Worm (Caenorhabditis elegans) whole organism, L2 larva: ENCODE data around the gene cyk-3.

Experiments
- C34F6.9 ChIP-seq: fragments of 150-350 bp; optimal IDR thresholded peaks from 2 replicates; lab custom pipeline; 2014; ENCODE audit warnings: missing biosample characterization, missing genetic modification characterization
- F13H6.1 ChIP-seq: sonication (generic microtip); optimal IDR thresholded peaks from 2 replicates; lab custom pipeline; 2016; ENCODE audit warnings: missing genetic modification characterization, missing compliant biosample characterization
- R02D3.7 ChIP-seq: fragments of 150-350 bp; optimal IDR thresholded peaks from 2 replicates; lab custom pipeline; 2014; ENCODE audit warnings: missing biosample characterization, missing genetic modification characterization
- Y55F3AM.14 ChIP-seq: fragments of 200-800 bp; sonication (Bioruptor generic); optimal IDR thresholded peaks from 2 replicates; lab custom pipeline; 2018; ENCODE audit warnings: mild to moderate bottlenecking, missing genetic modification characterization, missing compliant biosample characterization
- ZK546.5 ChIP-seq: sonication (generic microtip); optimal IDR thresholded peaks from 2 replicates; lab custom pipeline; 2017; ENCODE audit warnings: missing biosample characterization, missing genetic modification characterization
- alr-1 ChIP-seq: fragments of 150-350 bp; optimal IDR thresholded peaks from 2 replicates; lab custom pipeline; 2014; ENCODE audit warnings: missing biosample characterization, missing genetic modification characterization
- aly-2 ChIP-seq: fragments of 150-350 bp; optimal IDR thresholded peaks from 2 replicates; lab custom pipeline; 2014; ENCODE audit warnings: missing biosample characterization, missing genetic modification characterization
- ama-1 ChIP-seq: fragments of 150-350 bp; optimal IDR thresholded peaks from 2 replicates; lab custom pipeline; 2018; ENCODE audit warnings: inconsistent platforms
- ceh-16 ChIP-seq: fragments of 150-350 bp; optimal IDR thresholded peaks from 2 replicates; lab custom pipeline; 2014; ENCODE audit warnings: missing biosample characterization, missing genetic modification characterization
- ceh-82 ChIP-seq: fragments of 150-350 bp; optimal IDR thresholded peaks from 2 replicates; lab custom pipeline; 2014; ENCODE audit warnings: missing biosample characterization, missing genetic modification characterization
- crh-2 ChIP-seq: sonication (generic microtip); optimal IDR thresholded peaks from 2 replicates; lab custom pipeline; 2017; ENCODE audit warnings: missing biosample characterization, missing genetic modification characterization
- dmd-4 ChIP-seq: sonication (generic microtip); optimal IDR thresholded peaks from 2 replicates; lab custom pipeline; 2017; ENCODE audit warnings: missing biosample characterization, missing genetic modification characterization
- egl-27 ChIP-seq: sonication (generic microtip); optimal IDR thresholded peaks from 3 replicates; lab custom pipeline; 2017; ENCODE audit warnings: missing biosample characterization, missing genetic modification reagents, missing genetic modification characterization
- elt-1 ChIP-seq: fragments of 150-350 bp; optimal IDR thresholded peaks from 2 replicates; lab custom pipeline; 2014; ENCODE audit warnings: missing biosample characterization, missing genetic modification characterization
- fos-1 ChIP-seq: fragments of 150-350 bp; optimal IDR thresholded peaks from 2 replicates; lab custom pipeline; 2014; ENCODE audit warnings: missing biosample characterization, missing genetic modification characterization
- gmeb-1 ChIP-seq: fragments of 150-350 bp; optimal IDR thresholded peaks from 2 replicates; lab custom pipeline; 2014; ENCODE audit warnings: missing biosample characterization, missing genetic modification characterization
- lin-11 ChIP-seq: fragments of 150-350 bp; sonication (generic microtip); optimal IDR thresholded peaks from 2 replicates; lab custom pipeline; 2014; ENCODE audit warnings: missing biosample characterization, missing genetic modification characterization, inconsistent platforms, mixed read lengths
- lin-13 ChIP-seq: fragments of 150-350 bp; optimal IDR thresholded peaks from 2 replicates; lab custom pipeline; 2014; ENCODE audit warnings: missing biosample characterization, missing genetic modification reagents, missing genetic modification characterization
- lsy-2 ChIP-seq, 2 experiments: fragments of 150-350 bp in 1 of 2; sonication (generic microtip) in 1 of 2; optimal IDR thresholded peaks; 2 replicates each; lab custom pipeline; 2014 to 2017; ENCODE audit warnings: missing biosample characterization in 2 of 2, missing genetic modification characterization in 2 of 2
- mab-5 ChIP-seq: fragments of 150-350 bp; optimal IDR thresholded peaks from 2 replicates; lab custom pipeline; 2014; ENCODE audit warnings: missing biosample characterization, missing genetic modification characterization
- mbf-1 ChIP-seq: sonication (generic microtip); optimal IDR thresholded peaks from 2 replicates; lab custom pipeline; 2017; ENCODE audit warnings: missing biosample characterization, missing genetic modification characterization
- mdl-1 ChIP-seq, 2 experiments: fragments of 150-350 bp in 1 of 2; sonication (generic microtip) in 1 of 2; optimal IDR thresholded peaks; 2 replicates each; lab custom pipeline; 2017; ENCODE audit warnings: missing biosample characterization in 2 of 2, missing genetic modification characterization in 2 of 2
- nhr-10 ChIP-seq: sonication (generic microtip); optimal IDR thresholded peaks from 2 replicates; lab custom pipeline; 2017; ENCODE audit warnings: missing biosample characterization, missing genetic modification characterization
- nhr-11 ChIP-seq: fragments of 150-350 bp; optimal IDR thresholded peaks from 2 replicates; lab custom pipeline; 2014; ENCODE audit warnings: missing biosample characterization, missing genetic modification characterization
- nhr-12 ChIP-seq: fragments of 150-350 bp; optimal IDR thresholded peaks from 2 replicates; lab custom pipeline; 2014; ENCODE audit warnings: missing biosample characterization, missing genetic modification characterization
- nhr-129 ChIP-seq: fragments of 150-350 bp; optimal IDR thresholded peaks from 2 replicates; lab custom pipeline; 2014; ENCODE audit warnings: missing biosample characterization, missing genetic modification characterization
- nhr-237 ChIP-seq: fragments of 150-350 bp; optimal IDR thresholded peaks from 2 replicates; lab custom pipeline; 2014; ENCODE audit warnings: missing biosample characterization, missing genetic modification characterization
- nhr-25 ChIP-seq: fragments of 150-350 bp; sonication (generic microtip); optimal IDR thresholded peaks from 3 replicates; lab custom pipeline; 2014; ENCODE audit warnings: missing biosample characterization, missing genetic modification characterization
- nhr-6 ChIP-seq: fragments of 150-350 bp; optimal IDR thresholded peaks from 2 replicates; lab custom pipeline; 2014; ENCODE audit warnings: missing biosample characterization, missing genetic modification characterization
- nhr-77 ChIP-seq: fragments of 150-350 bp; optimal IDR thresholded peaks from 2 replicates; lab custom pipeline; 2014; ENCODE audit warnings: missing biosample characterization, missing genetic modification characterization
- sem-4 ChIP-seq: fragments of 150-350 bp; optimal IDR thresholded peaks from 2 replicates; lab custom pipeline; 2014; ENCODE audit warnings: missing biosample characterization, missing genetic modification reagents, missing genetic modification characterization
- skn-1 ChIP-seq: sonication (generic microtip); optimal IDR thresholded peaks from 2 replicates; lab custom pipeline; 2017; ENCODE audit warnings: missing biosample characterization, missing genetic modification characterization
- sma-3 ChIP-seq: sonication (generic microtip); optimal IDR thresholded peaks from 2 replicates; lab custom pipeline; 2016; ENCODE audit warnings: missing genetic modification reagents, missing genetic modification characterization, missing compliant biosample characterization
- sma-9 ChIP-seq, 2 experiments: fragments of 150-350 bp in 1 of 2; sonication (generic microtip) in 1 of 2; optimal IDR thresholded peaks; 2 replicates each; lab custom pipeline; 2014 to 2016; ENCODE audit warnings: missing genetic modification characterization in 2 of 2, mild to moderate bottlenecking in 1 of 2, missing biosample characterization in 1 of 2, missing compliant biosample characterization in 1 of 2, missing genetic modification reagents in 1 of 2, moderate library complexity in 1 of 2
- snpc-4 ChIP-seq: fragments of 150-350 bp; optimal IDR thresholded peaks from 2 replicates; lab custom pipeline; 2014; ENCODE audit warnings: missing biosample characterization, missing genetic modification characterization
- unc-39 ChIP-seq: fragments of 150-350 bp; optimal IDR thresholded peaks from 2 replicates; lab custom pipeline; 2014; ENCODE audit warnings: missing biosample characterization, missing genetic modification characterization
- unc-55 ChIP-seq: fragments of 150-350 bp; sonication (generic microtip); optimal IDR thresholded peaks from 3 replicates; lab custom pipeline; 2014; ENCODE audit warnings: missing biosample characterization, missing genetic modification reagents, missing genetic modification characterization
- unc-62 ChIP-seq: fragments of 150-350 bp; optimal IDR thresholded peaks from 2 replicates; lab custom pipeline; 2014; ENCODE audit warnings: missing biosample characterization, missing genetic modification reagents, missing genetic modification characterization
- ztf-1 ChIP-seq: fragments of 200-800 bp; sonication (Bioruptor generic); conservative IDR thresholded peaks from 2 replicates; pipeline ENCODE4 v1.3.6; 2022; ENCODE audit warnings: missing genetic modification characterization, missing compliant biosample characterization
- ztf-11 ChIP-seq: sonication (generic microtip); optimal IDR thresholded peaks from 2 replicates; lab custom pipeline; 2017; ENCODE audit warnings: missing biosample characterization, missing genetic modification characterization
- ztf-4 ChIP-seq: fragments of 150-350 bp; optimal IDR thresholded peaks from 2 replicates; lab custom pipeline; 2014; ENCODE audit warnings: missing biosample characterization, missing genetic modification characterization

The cyk-3 gene

ce11 chrIII:5985340-5985739 lies 34.6 kb upstream of the cyk-3 start, which contains the start of gene T04C9.3:
Gene T04C9.3, plus strand, starts transcription at chrIII:5985640.
- TF ChIP-seq alr-1 (tag; lab: Kevin White, UChicago), result no peak
- no peak for TF ChIP-seq nhr-12 (tag; lab: Kevin White, UChicago)
- TF ChIP-seq nhr-10 (tag; lab: Kevin White, UChicago), result no peak
- no peak for TF ChIP-seq fos-1 (tag; lab: Kevin White, UChicago)
- TF ChIP-seq nhr-11 (tag; lab: Kevin White, UChicago), result no peak

- TF ChIP-seq Y55F3AM.14 (GFP tag; lab: Kevin White, UChicago), result no peak
- no peak for TF ChIP-seq nhr-12 (tag; lab: Kevin White, UChicago)
- no peak for TF ChIP-seq nhr-11 (tag; lab: Kevin White, UChicago)
- no peak for TF ChIP-seq R02D3.7 (tag; lab: Kevin White, UChicago)
- TF ChIP-seq C34F6.9 (tag; lab: Kevin White, UChicago), result peak; percentile 35
- TF ChIP-seq ztf-1 (GFP tag; lab: Robert Waterston, UW), result no peak
- no peak for TF ChIP-seq sma-9 (GFP tag; optimal IDR thresholded peaks at IDR 0.05; lab: Kevin White, UChicago)
- no peak for TF ChIP-seq sma-9 (tag; optimal IDR thresholded peaks at IDR 0.05; lab: Kevin White, UChicago)
- TF ChIP-seq unc-55 (GFP tag; lab: Kevin White, UChicago), result peak; percentile 56
- TF ChIP-seq nhr-10 (tag; lab: Kevin White, UChicago), result no peak
- TF ChIP-seq sma-3, result no peak
- no peak for TF ChIP-seq nhr-25
- TF ChIP-seq snpc-4 (tag; lab: Kevin White, UChicago), result no peak
- TF ChIP-seq lsy-2 (tag; optimal IDR thresholded peaks at IDR 0.05; lab: Kevin White, UChicago), result peak in 1 of 2 experiments; percentile 36
- no peak for TF ChIP-seq lin-13
- TF ChIP-seq F13H6.1 (tag; lab: Kevin White, UChicago), result peak; percentile 8
- no peak for TF ChIP-seq nhr-6 (tag; lab: Kevin White, UChicago)
- TF ChIP-seq dmd-4 (tag; lab: Kevin White, UChicago), result no peak
- TF ChIP-seq nhr-129 (tag; lab: Kevin White, UChicago), result peak; percentile 24
- peak; percentile 24 for TF ChIP-seq crh-2 (tag; lab: Kevin White, UChicago)
- TF ChIP-seq, all 48 proteins: peak for 6
Measured at ce11 chrIII:5988010-5988409, 31.9 kb upstream of the cyk-3 start.

ce11 chrIII:5988461-5988860 lies 31.5 kb upstream of the cyk-3 start:
- TF ChIP-seq nhr-6 (tag; lab: Kevin White, UChicago) (no peak), nhr-11 (tag; lab: Kevin White, UChicago) (no peak), C34F6.9 (tag; lab: Kevin White, UChicago) (no peak), nhr-25 (no peak), sma-3 (no peak), R02D3.7 (tag; lab: Kevin White, UChicago) (no peak), nhr-129 (tag; lab: Kevin White, UChicago) (no peak), unc-39 (no peak), crh-2 (tag; lab: Kevin White, UChicago) (no peak), mab-5 (tag; lab: Kevin White, UChicago) (no peak), ztf-4 (tag; lab: Kevin White, UChicago) (no peak), fos-1 (tag; lab: Kevin White, UChicago) (no peak), gmeb-1 (tag; lab: Kevin White, UChicago) (no peak), ceh-16 (tag; lab: Kevin White, UChicago) (no peak), egl-27 (tag; lab: Kevin White, UChicago) (no peak), F13H6.1 (tag; lab: Kevin White, UChicago) (no peak), ama-1 (lab: Kevin White, UChicago) (no peak), lin-11 (no peak), ceh-82 (no peak), nhr-237 (tag; lab: Kevin White, UChicago) (no peak)
- TF ChIP-seq, all 48 proteins: peak for 0

- TF ChIP-seq nhr-129 (tag; lab: Kevin White, UChicago) (peak; percentile 39), ama-1 (lab: Kevin White, UChicago) (no peak), fos-1 (tag; lab: Kevin White, UChicago) (no peak), skn-1 (tag; lab: Kevin White, UChicago) (no peak), ztf-11 (no peak), nhr-12 (tag; lab: Kevin White, UChicago) (no peak), ztf-4 (tag; lab: Kevin White, UChicago) (no peak), sem-4 (tag; lab: Kevin White, UChicago) (peak; percentile 32), gmeb-1 (tag; lab: Kevin White, UChicago) (peak; percentile 43), sma-3 (peak; percentile 3), elt-1 (no peak), F13H6.1 (tag; lab: Kevin White, UChicago) (peak; percentile 48), ZK546.5 (tag; lab: Kevin White, UChicago) (no peak), nhr-237 (tag; lab: Kevin White, UChicago) (no peak), nhr-10 (tag; lab: Kevin White, UChicago) (no peak), mdl-1 (tag; optimal IDR thresholded peaks at IDR 0.05; lab: Kevin White, UChicago) (no peak), alr-1 (tag; lab: Kevin White, UChicago) (no peak), sma-9 (GFP tag; optimal IDR thresholded peaks at IDR 0.05; lab: Kevin White, UChicago) (no peak), sma-9 (tag; optimal IDR thresholded peaks at IDR 0.05; lab: Kevin White, UChicago) (no peak), unc-55 (GFP tag; lab: Kevin White, UChicago) (no peak), nhr-77 (tag; lab: Kevin White, UChicago) (no peak), unc-62 (GFP tag; lab: Kevin White, UChicago) (no peak), aly-2 (tag; lab: Kevin White, UChicago) (no peak), lsy-2 (tag; optimal IDR thresholded peaks at IDR 0.05; lab: Kevin White, UChicago) (peak in 1 of 2 experiments; percentile 40), mab-5 (tag; lab: Kevin White, UChicago) (peak; percentile 80), ztf-1 (GFP tag; lab: Robert Waterston, UW) (no peak), mbf-1 (tag; lab: Kevin White, UChicago) (no peak), snpc-4 (tag; lab: Kevin White, UChicago) (no peak), nhr-25 (peak; percentile 34)
Measured at ce11 chrIII:5988991-5989726, 30.8 kb upstream of the cyk-3 start.
